Worm (Caenorhabditis elegans): ENCODE data around the gene C25H3.17.

The C25H3.17 gene

ce11 chrII:5697338-5697737 lies 27.9 kb upstream of the C25H3.17 start:
- TF ChIP-seq mls-2 (tag; optimal IDR thresholded peaks at IDR 0.05) = no peak
- TF ChIP-seq bed-3 (GFP tag; optimal IDR thresholded peaks at IDR 0.05) = no peak
- no peak for TF ChIP-seq nhr-28 (tag; optimal IDR thresholded peaks at IDR 0.05)
- TF ChIP-seq drap-1 (GFP tag; optimal IDR thresholded peaks at IDR 0.05) = no peak
- no peak for TF ChIP-seq M03D4.4 (tag; optimal IDR thresholded peaks at IDR 0.05)
- TF ChIP-seq nhr-12 (tag; optimal IDR thresholded peaks at IDR 0.05) = no peak
- TF ChIP-seq ham-2 (GFP tag; optimal IDR thresholded peaks at IDR 0.05) = no peak
- no peak for TF ChIP-seq mep-1 (tag; optimal IDR thresholded peaks at IDR 0.05)
- TF ChIP-seq unc-120 (tag; optimal IDR thresholded peaks at IDR 0.05; ENCODE audit: poor library complexity, severe bottlenecking) = no peak
- TF ChIP-seq sptf-1 (tag; optimal IDR thresholded peaks at IDR 0.05) = no peak

ce11 chrII:5696218-5696617 lies 26.7 kb upstream of the C25H3.17 start:
- TF ChIP-seq nhr-2 (tag; optimal IDR thresholded peaks at IDR 0.05) = no peak

ce11 chrII:5694798-5695197 lies 25.3 kb upstream of the C25H3.17 start, which contains the start of gene C25H3.14:
TSS of gene C25H3.14 (plus strand) at chrII:5695098.
- TF ChIP-seq lin-32 (GFP tag; optimal IDR thresholded peaks at IDR 0.05) (no peak), mab-5 (tag; optimal IDR thresholded peaks at IDR 0.05) (no peak)

- TF ChIP-seq sem-2 (GFP tag; optimal IDR thresholded peaks at IDR 0.05) = no peak
- TF ChIP-seq drap-1 (GFP tag; optimal IDR thresholded peaks at IDR 0.05) = no peak
- TF ChIP-seq hlh-1 (tag; optimal IDR thresholded peaks at IDR 0.05) = no peak
- TF ChIP-seq nhr-28 (tag; optimal IDR thresholded peaks at IDR 0.05) = no peak
- no peak for TF ChIP-seq mab-5 (tag; optimal IDR thresholded peaks at IDR 0.05)
- no peak for TF ChIP-seq zip-8 (tag; optimal IDR thresholded peaks at IDR 0.05)
- TF ChIP-seq nhr-12 (tag; optimal IDR thresholded peaks at IDR 0.05) = no peak
- no peak for TF ChIP-seq mep-1 (tag; optimal IDR thresholded peaks at IDR 0.05)
- TF ChIP-seq ceh-83 (GFP tag; optimal IDR thresholded peaks at IDR 0.05) = no peak
- no peak for TF ChIP-seq unc-120 (tag; optimal IDR thresholded peaks at IDR 0.05; ENCODE audit: poor library complexity, severe bottlenecking)
- no peak for TF ChIP-seq pha-4 (tag; optimal IDR thresholded peaks at IDR 0.05)
- TF ChIP-seq cnd-1 (tag; optimal IDR thresholded peaks at IDR 0.05) = no peak
- no peak for TF ChIP-seq unc-39 (tag; optimal IDR thresholded peaks at IDR 0.05)
- no peak for TF ChIP-seq nhr-237 (tag; optimal IDR thresholded peaks at IDR 0.05)
- TF ChIP-seq unc-62 (GFP tag; optimal IDR thresholded peaks at IDR 0.05) = no peak
- no peak for TF ChIP-seq blmp-1 (tag; optimal IDR thresholded peaks at IDR 0.05)
- TF ChIP-seq elt-1 (tag; optimal IDR thresholded peaks at IDR 0.05; ENCODE audit: borderline replicate concordance, insufficient read depth) = no peak
- TF ChIP-seq snpc-4 (tag; optimal IDR thresholded peaks at IDR 0.05) = no peak
These were observed 24.4 kb upstream of the C25H3.17 start, which contains the start of gene C25H3.3 for ce11 chrII:5693893-5694292. TSS of gene C25H3.3 (plus strand) at chrII:5694193.

ce11 chrII:5691216-5691771 lies 21.8 kb upstream of the C25H3.17 start, which contains the start of the genes ndub-5 and eif-2D:
TSS of gene ndub-5 (minus strand) at chrII:5691353.
TSS of gene eif-2D (plus strand) at chrII:5691721.
- TF ChIP-seq hlh-1 (tag; optimal IDR thresholded peaks at IDR 0.05) = no peak
- peak; percentile 37 for TF ChIP-seq mep-1 (tag; optimal IDR thresholded peaks at IDR 0.05)
- no peak for TF ChIP-seq bed-3 (GFP tag; optimal IDR thresholded peaks at IDR 0.05)
- peak; percentile 2 for TF ChIP-seq lsy-2 (tag; optimal IDR thresholded peaks at IDR 0.05)
- TF ChIP-seq ceh-83 (GFP tag; optimal IDR thresholded peaks at IDR 0.05) = no peak

ce11 chrII:5688959-5689358 lies 19.5 kb upstream of the C25H3.17 start, which contains the start of gene C25H3.11:
TSS of gene C25H3.11 (minus strand) at chrII:5689040.
- TF ChIP-seq mab-5 (tag; optimal IDR thresholded peaks at IDR 0.05) (no peak), drap-1 (GFP tag; optimal IDR thresholded peaks at IDR 0.05) (no peak), nhr-2 (tag; optimal IDR thresholded peaks at IDR 0.05) (peak; percentile 12), sptf-1 (tag; optimal IDR thresholded peaks at IDR 0.05) (no peak), nhr-12 (tag; optimal IDR thresholded peaks at IDR 0.05) (no peak), ceh-43 (GFP tag; optimal IDR thresholded peaks at IDR 0.05) (no peak), lin-13 (tag; optimal IDR thresholded peaks at IDR 0.05) (no peak), ham-2 (GFP tag; optimal IDR thresholded peaks at IDR 0.05) (no peak), cnd-1 (tag; optimal IDR thresholded peaks at IDR 0.05) (no peak), blmp-1 (tag; optimal IDR thresholded peaks at IDR 0.05) (no peak), lsy-2 (tag; optimal IDR thresholded peaks at IDR 0.05) (no peak), bed-3 (GFP tag; optimal IDR thresholded peaks at IDR 0.05) (no peak), mep-1 (tag; optimal IDR thresholded peaks at IDR 0.05) (peak; percentile 6), M03D4.4 (tag; optimal IDR thresholded peaks at IDR 0.05) (peak; percentile 8)

Measured in whole organism, mixed stage, embryonic.